Worm (Caenorhabditis elegans): Measurements from ENCODE around the gene brc-1.
A peak's percentile ranks its signal among the peaks of the same experiment; 100 is the strongest.

brc-1 gene

ce11 chrIII:3811375-3811924 lies 51.3 kb downstream of the brc-1 start:
- TF ChIP-seq spr-1 (tag; optimal IDR thresholded peaks at IDR 0.05) (no peak), zfp-3 (GFP tag; conservative IDR thresholded peaks at IDR 0.05) (0 out of 2 replicates have a peak, but pooled peaks have one; percentile 16), fkh-10 (GFP tag; optimal IDR thresholded peaks at IDR 0.05) (no peak), hlh-11 (tag; optimal IDR thresholded peaks at IDR 0.05) (peak; percentile 1), hmg-1.1 (GFP tag; IDR thresholded peaks at IDR 0.05) (0 out of 2 replicates have a peak, but pooled peaks have one; percentile 35), aha-1 (tag) (peak; percentile 46), nhr-28 (tag; optimal IDR thresholded peaks at IDR 0.05) (peak; percentile 59), Y48G9A.11 (GFP tag; IDR thresholded peaks at IDR 0.05) (no peak), unc-62 (GFP tag; optimal IDR thresholded peaks at IDR 0.05 in 1 of 2) (peak in 1 of 2 experiments; percentile 99), unc-62 (tag; optimal IDR thresholded peaks at IDR 0.05) (no peak), nhr-25 (tag; optimal IDR thresholded peaks at IDR 0.05; ENCODE audit: borderline replicate concordance, insufficient read depth) (peak; percentile 22), F10B5.3 (tag; optimal IDR thresholded peaks at IDR 0.05) (no peak), lsy-2 (tag; optimal IDR thresholded peaks at IDR 0.05) (peak in 1 of 2 experiments; percentile 38), ceh-32 (tag; optimal IDR thresholded peaks at IDR 0.05; ENCODE audit: poor library complexity) (no peak), pqm-1 (tag; optimal IDR thresholded peaks at IDR 0.05) (no peak), mep-1 (tag; optimal IDR thresholded peaks at IDR 0.05) (peak; percentile 26), ctbp-1 (GFP tag; IDR thresholded peaks at IDR 0.05) (no peak), hlh-30 (tag; optimal IDR thresholded peaks at IDR 0.05; ENCODE audit: insufficient read depth) (no peak), snpc-4 (tag; optimal IDR thresholded peaks at IDR 0.05) (no peak)

DNA sequence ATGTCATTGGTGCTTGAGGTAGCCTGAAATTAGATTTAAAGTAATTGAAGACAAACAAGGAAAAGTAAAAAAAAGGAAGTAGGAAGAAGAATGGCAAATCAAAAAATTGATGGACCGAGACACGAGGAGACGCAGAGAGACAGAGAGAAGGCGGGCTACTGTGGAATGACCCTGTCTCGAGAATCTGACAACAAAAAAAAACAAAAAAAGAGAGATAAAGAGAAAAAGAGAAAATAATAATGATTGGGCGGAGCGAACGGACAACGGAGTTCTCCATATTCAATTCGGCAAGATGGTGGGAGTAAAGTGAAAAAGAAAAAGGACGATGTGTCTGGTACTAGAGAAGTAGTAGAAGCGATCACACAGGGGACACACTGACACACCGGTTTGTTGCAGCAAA lies 53.8 kb downstream of the brc-1 start, which contains the start of gene toh-1:
Gene toh-1, minus strand, starts transcription at position 23 of the 400 bp plus-strand sequence.
- TF ChIP-seq pha-4 (GFP tag; IDR thresholded peaks at IDR 0.05) (no peak), pha-4 (tag; optimal IDR thresholded peaks at IDR 0.05) (no peak), jun-1 (tag; optimal IDR thresholded peaks at IDR 0.05) (peak; percentile 61), attf-4 (tag; optimal IDR thresholded peaks at IDR 0.05) (no peak), egl-43 (GFP tag; IDR thresholded peaks at IDR 0.05) (no peak), nhr-25 (tag; optimal IDR thresholded peaks at IDR 0.05; ENCODE audit: borderline replicate concordance, insufficient read depth) (peak; percentile 67), lin-15B (tag; optimal IDR thresholded peaks at IDR 0.05) (no peak), lin-39 (tag; optimal IDR thresholded peaks at IDR 0.05) (no peak), ceh-28 (tag; optimal IDR thresholded peaks at IDR 0.05) (no peak), dve-1 (tag; optimal IDR thresholded peaks at IDR 0.05; ENCODE audit: insufficient read depth) (no peak), Y5F2A.4 (GFP tag; optimal IDR thresholded peaks at IDR 0.05) (no peak), nhr-10 (tag; optimal IDR thresholded peaks at IDR 0.05) (no peak), zip-2 (tag; optimal IDR thresholded peaks at IDR 0.05) (no peak), vab-7 (GFP tag; IDR thresholded peaks at IDR 0.05) (no peak), pqm-1 (tag; optimal IDR thresholded peaks at IDR 0.05) (no peak), mes-2 (tag; optimal IDR thresholded peaks at IDR 0.05; ENCODE audit: poor library complexity, severe bottlenecking) (peak; percentile 3), cey-2 (tag; optimal IDR thresholded peaks at IDR 0.05; ENCODE audit: borderline replicate concordance, insufficient read depth) (no peak), ceh-62 (tag; optimal IDR thresholded peaks at IDR 0.05) (no peak), snpc-1.2 (GFP tag; IDR thresholded peaks at IDR 0.05) (no peak), mdl-1 (tag; optimal IDR thresholded peaks at IDR 0.05) (peak in 1 of 2 experiments; percentile 35), rbr-2 (tag; optimal IDR thresholded peaks at IDR 0.05) (no peak), F49E8.2 (tag; optimal IDR thresholded peaks at IDR 0.05; ENCODE audit: borderline replicate concordance) (no peak), fkh-10 (GFP tag; optimal IDR thresholded peaks at IDR 0.05) (no peak), dmd-9 (GFP tag; IDR thresholded peaks at IDR 0.05) (no peak), lin-29 (GFP tag; IDR thresholded peaks at IDR 0.05) (no peak), ceh-32 (tag; optimal IDR thresholded peaks at IDR 0.05; ENCODE audit: poor library complexity) (no peak), hlh-30 (tag; optimal IDR thresholded peaks at IDR 0.05; ENCODE audit: insufficient read depth) (no peak), nhr-6 (tag; optimal IDR thresholded peaks at IDR 0.05) (no peak), R02D3.7 (tag; optimal IDR thresholded peaks at IDR 0.05) (no peak), nhr-42 (GFP tag; IDR thresholded peaks at IDR 0.05) (no peak), lim-7 (GFP tag; IDR thresholded peaks at IDR 0.05) (no peak), aha-1 (tag) (peak; percentile 59), ZK546.5 (tag; optimal IDR thresholded peaks at IDR 0.05) (no peak), unc-130 (GFP tag; optimal IDR thresholded peaks at IDR 0.05) (no peak), hmg-1.1 (GFP tag; IDR thresholded peaks at IDR 0.05) (no peak), spr-1 (tag; optimal IDR thresholded peaks at IDR 0.05) (no peak), unc-39 (tag; optimal IDR thresholded peaks at IDR 0.05) (no peak), zag-1 (tag; optimal IDR thresholded peaks at IDR 0.05) (no peak)
